Fruit fly (Drosophila melanogaster) whole organism, adult: ENCODE results near the gene mRpL17.

ENCODE experiments used
- CG12768 ChIP-seq: fragments of 200-800 bp; sonication (Bioruptor generic); optimal IDR thresholded peaks from 2 replicates; lab custom pipeline; 2017; ENCODE audit warnings: missing biosample characterization, missing genetic modification characterization, mild to moderate bottlenecking, moderate library complexity, missing genetic modification reagents
- CG33017 ChIP-seq: fragments of 200-800 bp; sonication (Bioruptor generic); optimal IDR thresholded peaks from 2 replicates; lab custom pipeline; 2018; ENCODE audit warnings: missing biosample characterization, mild to moderate bottlenecking, missing genetic modification characterization, moderate library complexity
- CG7101 ChIP-seq: fragments of 200-800 bp; sonication (Bioruptor generic); optimal IDR thresholded peaks from 2 replicates; lab custom pipeline; 2018; ENCODE audit warnings: missing biosample characterization, mild to moderate bottlenecking, missing genetic modification characterization, moderate library complexity
- tj ChIP-seq: fragments of 200-800 bp; sonication (Bioruptor generic); optimal IDR thresholded peaks from 3 replicates; lab custom pipeline; 2017; ENCODE audit warnings: missing biosample characterization, mild to moderate bottlenecking, missing genetic modification characterization, moderate library complexity

DNA sequence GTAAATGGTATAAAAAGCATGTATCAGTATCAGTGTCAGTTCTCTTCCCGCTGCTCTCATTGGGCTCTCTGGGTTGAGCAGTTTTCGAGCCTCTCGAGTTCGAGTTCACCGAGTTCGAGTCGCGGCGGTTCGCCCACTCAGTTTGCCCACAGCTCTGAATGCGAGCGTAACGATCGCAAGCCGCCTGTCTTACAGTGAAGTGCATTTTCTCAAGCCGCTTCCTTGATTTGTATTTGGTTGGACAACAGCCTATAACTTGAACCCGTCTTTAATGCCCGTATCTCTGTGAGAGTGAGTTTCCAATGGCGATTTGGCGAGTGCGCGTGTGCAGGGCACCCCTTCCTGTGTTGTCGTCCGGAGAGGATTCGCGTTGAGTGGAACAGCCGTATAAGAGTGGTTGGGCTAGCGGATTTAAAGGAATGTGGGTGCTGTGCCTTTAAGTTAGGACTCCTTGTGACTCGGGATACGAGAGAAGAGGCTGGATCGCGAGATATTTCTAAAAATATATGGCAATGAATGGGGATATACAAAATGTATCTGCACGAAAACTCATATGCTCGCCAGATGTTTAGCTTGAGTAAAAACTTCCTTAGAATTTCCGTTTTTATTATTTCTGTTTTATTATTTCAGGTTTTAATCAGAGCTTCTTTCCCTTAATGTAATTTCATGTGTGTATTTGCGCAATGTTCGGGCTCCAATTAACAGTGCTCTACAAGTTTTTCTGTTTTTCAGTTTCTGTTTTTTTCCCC lies 7.1 kb downstream of the mRpL17 start:
- TF ChIP-seq CG33017 (tag; lab: Kevin White, UChicago) (no peak), tj (no peak), CG7101 (no peak), CG12768 (no peak)
